Fruit fly (Drosophila melanogaster) whole organism, embryonic: ENCODE results near the gene Hr78.

Experiments used
- Adf1 ChIP-seq: fragments of 200-800 bp; sonication (Bioruptor generic); IDR thresholded peaks from 2 replicates; pipeline ENCODE4 v1.3.6; 2022; ENCODE audit warnings: missing biosample characterization, missing genetic modification characterization
- Atf-2 ChIP-seq: fragments of 200-800 bp; sonication (Bioruptor generic); optimal IDR thresholded peaks from 2 replicates; lab custom pipeline; 2016; ENCODE audit warnings: missing biosample characterization, missing genetic modification characterization
- Atf3 ChIP-seq: fragments of 200-800 bp; sonication (Bioruptor generic); optimal IDR thresholded peaks from 3 replicates; lab custom pipeline; 2016; ENCODE audit warnings: missing biosample characterization, missing genetic modification characterization
- CG10274 ChIP-seq: fragments of 200-800 bp; sonication (Bioruptor generic); optimal IDR thresholded peaks from 3 replicates; lab custom pipeline; 2017; ENCODE audit warnings: missing biosample characterization, mild to moderate bottlenecking, missing genetic modification characterization
- CG10543 ChIP-seq: fragments of 200-800 bp; sonication (Bioruptor generic); optimal IDR thresholded peaks from 3 replicates; lab custom pipeline; 2017; ENCODE audit warnings: missing biosample characterization, mild to moderate bottlenecking, missing genetic modification characterization, moderate library complexity
- CG10654 ChIP-seq: fragments of 200-800 bp; sonication (Bioruptor generic); optimal IDR thresholded peaks from 2 replicates; lab custom pipeline; 2016; ENCODE audit warnings: missing biosample characterization, missing genetic modification characterization
- CG12104 ChIP-seq: fragments of 200-800 bp; sonication (Bioruptor generic); optimal IDR thresholded peaks from 3 replicates; lab custom pipeline; 2016; ENCODE audit warnings: missing biosample characterization, missing genetic modification characterization
- CG16815 ChIP-seq: fragments of 200-800 bp; sonication (Bioruptor generic); optimal IDR thresholded peaks from 3 replicates; lab custom pipeline; 2017; ENCODE audit warnings: missing biosample characterization, mild to moderate bottlenecking, missing genetic modification characterization
- CG18262 ChIP-seq: fragments of 200-800 bp; optimal IDR thresholded peaks from 3 replicates; lab custom pipeline; 2019; ENCODE audit warnings: missing biosample characterization, mild to moderate bottlenecking, missing genetic modification characterization, moderate library complexity
- CG2678 ChIP-seq: fragments of 200-800 bp; sonication (Bioruptor generic); optimal IDR thresholded peaks from 3 replicates; lab custom pipeline; 2019; ENCODE audit warnings: missing biosample characterization, mild to moderate bottlenecking, missing genetic modification characterization, moderate library complexity
- CG2889 ChIP-seq: fragments of 200-800 bp; sonication (Bioruptor generic); IDR thresholded peaks from 3 replicates; pipeline ENCODE4 v1.3.6; 2022; ENCODE audit warnings: missing biosample characterization, missing genetic modification characterization
- CG30403 ChIP-seq: fragments of 200-800 bp; sonication (Bioruptor generic); optimal IDR thresholded peaks from 3 replicates; lab custom pipeline; 2016; ENCODE audit warnings: missing biosample characterization, missing genetic modification characterization
- CG4328 ChIP-seq: fragments of 200-800 bp; sonication (Bioruptor generic); optimal IDR thresholded peaks from 3 replicates; lab custom pipeline; 2017; ENCODE audit warnings: missing biosample characterization, missing genetic modification reagents, missing genetic modification characterization
- CG4730 ChIP-seq: fragments of 200-800 bp; sonication (Bioruptor generic); IDR thresholded peaks from 2 replicates; pipeline ENCODE4 v1.3.6; 2022; ENCODE audit warnings: missing biosample characterization, missing genetic modification characterization
- CG5953 ChIP-seq: fragments of 200-800 bp; sonication (Bioruptor generic); IDR thresholded peaks from 2 replicates; pipeline ENCODE4 v1.3.6; 2022; ENCODE audit warnings: missing biosample characterization, missing genetic modification characterization
- CG6254 ChIP-seq: fragments of 200-800 bp; sonication (Bioruptor generic); optimal IDR thresholded peaks from 3 replicates; lab custom pipeline; 2017; ENCODE audit warnings: mild to moderate bottlenecking, missing biosample characterization, missing genetic modification reagents, missing genetic modification characterization
- CG6272 ChIP-seq: fragments of 200-800 bp; sonication (Bioruptor generic); IDR thresholded peaks from 2 replicates; pipeline ENCODE4 v1.3.6; 2022; ENCODE audit warnings: missing biosample characterization, missing genetic modification characterization
- Dfd ChIP-seq, 2 experiments: fragments of >200 bp; optimal IDR thresholded peaks; 2 replicates each; lab custom pipeline; 2017; ENCODE audit warnings: missing biosample characterization in 2 of 2, missing genetic modification characterization in 2 of 2
- Fer2 ChIP-seq: fragments of 200-800 bp; sonication (Bioruptor generic); optimal IDR thresholded peaks from 2 replicates; lab custom pipeline; 2018; ENCODE audit warnings: missing biosample characterization, mild to moderate bottlenecking, missing genetic modification characterization, moderate library complexity
- Fer3 ChIP-seq: fragments of 200-800 bp; sonication (Bioruptor generic); optimal IDR thresholded peaks from 2 replicates; lab custom pipeline; 2018; ENCODE audit warnings: missing biosample characterization, mild to moderate bottlenecking, missing genetic modification characterization, moderate library complexity
- Gsc ChIP-seq: fragments of 200-800 bp; sonication (Bioruptor generic); IDR thresholded peaks from 2 replicates; pipeline ENCODE4 v1.3.6; 2022; ENCODE audit warnings: missing biosample characterization, missing genetic modification characterization
- HLH4C ChIP-seq: fragments of 200-800 bp; sonication (Bioruptor generic); IDR thresholded peaks from 3 replicates; pipeline ENCODE4 v1.3.6; 2022; ENCODE audit warnings: missing biosample characterization, missing genetic modification characterization; ENCODE audit not compliant: partially characterized antibody
- Hand ChIP-seq: fragments of 200-800 bp; sonication (Bioruptor generic); optimal IDR thresholded peaks from 2 replicates; lab custom pipeline; 2017; ENCODE audit warnings: mild to moderate bottlenecking, missing biosample characterization, missing genetic modification reagents, missing genetic modification characterization
- Kr ChIP-seq: fragments of 200-800 bp; sonication (Bioruptor generic); optimal IDR thresholded peaks from 2 replicates; lab custom pipeline; 2017; ENCODE audit warnings: missing biosample characterization, mild to moderate bottlenecking, missing genetic modification characterization
- MBD-R2 ChIP-seq: fragments of 200-800 bp; sonication (Bioruptor generic); IDR thresholded peaks from 2 replicates; pipeline ENCODE4 v1.3.6; 2022; ENCODE audit warnings: missing biosample characterization, missing genetic modification characterization
- Myb ChIP-seq: fragments of 200-800 bp; sonication (Bioruptor generic); optimal IDR thresholded peaks from 2 replicates; lab custom pipeline; 2016; ENCODE audit warnings: missing biosample characterization, missing genetic modification characterization
- Neu2 ChIP-seq: fragments of 200-800 bp; sonication (Bioruptor generic); optimal IDR thresholded peaks from 3 replicates; lab custom pipeline; 2016; ENCODE audit warnings: missing biosample characterization, missing genetic modification characterization, borderline replicate concordance
- NfI ChIP-seq: fragments of 200-800 bp; sonication (Bioruptor generic); optimal IDR thresholded peaks from 3 replicates; lab custom pipeline; 2018; ENCODE audit warnings: missing biosample characterization, mild to moderate bottlenecking, missing genetic modification characterization, moderate library complexity
- Optix ChIP-seq: fragments of 200-800 bp; sonication (Bioruptor generic); IDR thresholded peaks from 3 replicates; pipeline ENCODE4 v1.3.6; 2022; ENCODE audit warnings: missing biosample characterization, missing genetic modification characterization
- Pdp1 ChIP-seq, 2 experiments: fragments of 200-800 bp; sonication (Bioruptor generic); optimal IDR thresholded peaks; 3 replicates each; lab custom pipeline; 2016; ENCODE audit warnings: missing biosample characterization in 2 of 2, missing genetic modification characterization in 2 of 2, mild to moderate bottlenecking in 1 of 2, moderate library complexity in 1 of 2
- YL-1 ChIP-seq: fragments of 200-800 bp; sonication (Bioruptor generic); optimal IDR thresholded peaks from 3 replicates; lab custom pipeline; 2017; ENCODE audit warnings: missing biosample characterization, mild to moderate bottlenecking, missing genetic modification characterization
- amos ChIP-seq: fragments of 200-800 bp; sonication (Bioruptor generic); IDR thresholded peaks from 2 replicates; pipeline ENCODE4 v1.3.6; 2022; ENCODE audit warnings: missing biosample characterization, missing genetic modification characterization; ENCODE audit not compliant: partially characterized antibody
- caup ChIP-seq: fragments of 200-800 bp; sonication (Bioruptor generic); optimal IDR thresholded peaks from 3 replicates; lab custom pipeline; 2017; ENCODE audit warnings: missing biosample characterization, mild to moderate bottlenecking, missing genetic modification characterization, moderate library complexity; ENCODE audit not compliant: severe bottlenecking
- cg ChIP-seq: fragments of 200-800 bp; sonication (Bioruptor generic); optimal IDR thresholded peaks from 3 replicates; lab custom pipeline; 2019; ENCODE audit warnings: missing biosample characterization, mild to moderate bottlenecking, missing genetic modification characterization, moderate library complexity
- ci ChIP-seq: fragments of 200-800 bp; sonication (Bioruptor generic); IDR thresholded peaks from 3 replicates; pipeline ENCODE4 v1.3.6; 2022; ENCODE audit warnings: missing biosample characterization, missing genetic modification characterization
- cwo ChIP-seq: fragments of 200-800 bp; sonication (Bioruptor generic); optimal IDR thresholded peaks from 3 replicates; lab custom pipeline; 2017; ENCODE audit warnings: missing biosample characterization, missing genetic modification characterization, mild to moderate bottlenecking, moderate library complexity, missing genetic modification reagents
- fd102C ChIP-seq: fragments of 200-800 bp; sonication (Bioruptor generic); optimal IDR thresholded peaks from 2 replicates; lab custom pipeline; 2018; ENCODE audit warnings: missing biosample characterization, mild to moderate bottlenecking, missing genetic modification characterization, moderate library complexity
- hth ChIP-seq: fragments of >200 bp; optimal IDR thresholded peaks from 2 replicates; lab custom pipeline; 2017; ENCODE audit warnings: inconsistent platforms
- ind ChIP-seq: fragments of 200-800 bp; sonication (Bioruptor generic); optimal IDR thresholded peaks from 3 replicates; lab custom pipeline; 2016; ENCODE audit warnings: missing biosample characterization, missing genetic modification characterization
- lmd ChIP-seq: fragments of 200-800 bp; sonication (Bioruptor generic); IDR thresholded peaks from 2 replicates; pipeline ENCODE4 v1.3.6; 2022; ENCODE audit warnings: missing biosample characterization, missing genetic modification characterization
- pita ChIP-seq: fragments of 200-800 bp; sonication (Bioruptor generic); optimal IDR thresholded peaks from 2 replicates; lab custom pipeline; 2017; ENCODE audit warnings: missing biosample characterization, mild to moderate bottlenecking, missing genetic modification characterization
- pum ChIP-seq: fragments of 200-800 bp; sonication (Bioruptor generic); optimal IDR thresholded peaks from 2 replicates; lab custom pipeline; 2016; ENCODE audit warnings: missing biosample characterization, missing genetic modification characterization
- ro ChIP-seq: fragments of 200-800 bp; sonication (Bioruptor generic); IDR thresholded peaks from 2 replicates; pipeline ENCODE4 v1.3.6; 2022; ENCODE audit warnings: missing biosample characterization, missing genetic modification characterization
- sc ChIP-seq, 3 experiments: fragments of >200 bp in 2 of 3; fragments of 200-800 bp in 1 of 3; sonication (Bioruptor generic) in 1 of 3; optimal IDR thresholded peaks; 2 replicates in 2 of 3; 3 replicates in 1 of 3; lab custom pipeline; 2017; ENCODE audit warnings: mild to moderate bottlenecking in 1 of 3, missing biosample characterization in 1 of 3, missing genetic modification characterization in 1 of 3, missing genetic modification reagents in 1 of 3
- sima ChIP-seq: fragments of 200-800 bp; sonication (Bioruptor generic); optimal IDR thresholded peaks from 2 replicates; lab custom pipeline; 2016; ENCODE audit warnings: missing biosample characterization, missing genetic modification characterization
- slbo ChIP-seq: fragments of 200-800 bp; sonication (Bioruptor generic); IDR thresholded peaks from 2 replicates; pipeline ENCODE4 v1.3.6; 2022; ENCODE audit warnings: missing biosample characterization, missing genetic modification characterization
- sob ChIP-seq: fragments of 200-800 bp; sonication (Bioruptor generic); IDR thresholded peaks from 2 replicates; pipeline ENCODE4 v1.3.6; 2022; ENCODE audit warnings: missing biosample characterization, missing genetic modification characterization
- tio ChIP-seq: fragments of 200-800 bp; sonication (Bioruptor generic); optimal IDR thresholded peaks from 2 replicates; lab custom pipeline; 2017; ENCODE audit warnings: missing biosample characterization, missing genetic modification characterization, inconsistent platforms
- wor ChIP-seq: fragments of 200-800 bp; sonication (Bioruptor generic); IDR thresholded peaks from 2 replicates; pipeline ENCODE4 v1.3.6; 2022; ENCODE audit warnings: missing biosample characterization, missing genetic modification characterization
- z ChIP-seq: fragments of 200-800 bp; sonication (Bioruptor generic); IDR thresholded peaks from 3 replicates; pipeline ENCODE4 v1.3.6; 2022; ENCODE audit warnings: missing biosample characterization, missing genetic modification characterization

The Hr78 gene

DNA sequence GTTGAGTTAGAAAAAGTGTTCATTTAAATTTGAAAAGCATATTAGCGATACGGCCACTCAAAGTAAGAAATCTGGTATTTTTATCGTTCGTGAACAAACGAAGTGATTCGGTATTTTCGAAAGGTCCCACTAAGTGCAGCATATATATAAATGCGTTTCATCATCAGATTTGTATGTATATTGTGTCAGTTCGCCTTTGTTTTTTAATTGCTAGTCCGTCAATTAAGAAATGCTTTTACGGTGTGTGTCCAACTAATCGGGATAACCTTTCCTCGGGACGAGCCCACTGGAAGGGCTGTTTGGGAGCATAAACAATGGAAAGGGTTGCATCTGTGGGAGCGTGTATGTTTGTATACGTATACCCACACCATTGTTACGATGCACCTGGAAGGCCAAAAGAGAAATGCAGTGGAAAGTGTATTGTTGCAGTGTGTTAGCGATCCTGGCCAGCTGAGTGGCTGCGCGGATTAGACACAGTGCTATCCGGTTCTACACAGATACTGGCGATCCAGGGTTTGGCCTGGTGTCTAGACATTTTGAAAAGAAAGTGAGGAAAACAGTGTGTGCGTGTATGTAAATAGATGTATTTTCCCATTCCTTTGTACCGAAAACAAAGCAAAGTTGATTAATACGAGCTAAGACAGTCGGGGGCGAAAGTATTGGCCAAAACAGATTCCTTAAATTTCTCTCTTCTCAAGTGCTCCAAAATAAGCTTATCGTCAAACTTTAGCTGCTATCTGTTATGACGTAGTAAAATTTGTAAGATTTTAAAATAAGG lies 26.0 kb upstream of the Hr78 start, which contains the start of gene CG7611 (continued):
- TF ChIP-seq Hand (GFP tag; lab: Kevin White, UChicago) (no peak), hth (lab: Kevin White, UChicago) (no peak), Fer3 (tag; lab: Kevin White, UChicago) (no peak), z (GFP tag; lab: Robert Waterston, UW) (no peak), CG2678 (tag; lab: Kevin White, UChicago) (no peak), wor (GFP tag; lab: Robert Waterston, UW) (no peak), CG6254 (GFP tag; lab: Kevin White, UChicago) (no peak), MBD-R2 (GFP tag; lab: Robert Waterston, UW) (peak; percentile 36), CG4328 (GFP tag; lab: Kevin White, UChicago) (no peak), HLH4C (no peak), cg (GFP tag; lab: Kevin White, UChicago) (peak; percentile 66), Neu2 (GFP tag; lab: Kevin White, UChicago) (no peak), Gsc (GFP tag; lab: Robert Waterston, UW) (no peak), Adf1 (GFP tag; lab: Robert Waterston, UW) (no peak), CG5953 (GFP tag; lab: Robert Waterston, UW) (no peak), CG30403 (GFP tag; lab: Kevin White, UChicago) (no peak), ro (no peak), YL-1 (GFP tag; lab: Kevin White, UChicago) (peak; percentile 70), pum (GFP tag; lab: Kevin White, UChicago) (no peak), caup (GFP tag; lab: Kevin White, UChicago) (no peak), ci (GFP tag; lab: Robert Waterston, UW) (no peak), CG10274 (no peak), Optix (GFP tag; lab: Robert Waterston, UW) (no peak), CG10654 (no peak), CG10543 (GFP tag; lab: Kevin White, UChicago) (no peak), NfI (GFP tag; lab: Kevin White, UChicago) (no peak), CG4730 (no peak), lmd (no peak), slbo (GFP tag; lab: Robert Waterston, UW) (no peak), tio (GFP tag; lab: Kevin White, UChicago) (no peak), fd102C (GFP tag; lab: Kevin White, UChicago) (no peak), Atf-2 (GFP tag; lab: Kevin White, UChicago) (no peak), CG2889 (GFP tag; lab: Robert Waterston, UW) (no peak), CG12104 (GFP tag; lab: Kevin White, UChicago) (no peak), CG18262 (tag; lab: Kevin White, UChicago) (no peak), CG6272 (GFP tag; lab: Robert Waterston, UW) (no peak), Fer2 (tag; lab: Kevin White, UChicago) (no peak), Kr (peak; percentile 96), amos (GFP tag; lab: Robert Waterston, UW) (no peak), Atf3 (GFP tag; lab: Kevin White, UChicago) (no peak), sob (GFP tag; lab: Robert Waterston, UW) (no peak), sc (optimal IDR thresholded peaks at IDR 0.05; lab: Kevin White, UChicago) (no peak), sc (GFP tag; optimal IDR thresholded peaks at IDR 0.05; lab: Kevin White, UChicago) (no peak), sima (GFP tag; lab: Kevin White, UChicago) (no peak), Pdp1 (GFP tag; optimal IDR thresholded peaks at IDR 0.05; lab: Kevin White, UChicago) (peak in 1 of 2 experiments; percentile 77), Dfd (GFP tag; optimal IDR thresholded peaks at IDR 0.05; lab: Kevin White, UChicago) (no peak), pita (GFP tag; lab: Kevin White, UChicago) (no peak), CG16815 (GFP tag; lab: Kevin White, UChicago) (no peak), ind (GFP tag; lab: Kevin White, UChicago) (no peak), cwo (no peak), Myb (GFP tag; lab: Kevin White, UChicago) (peak; percentile 40)
